Fruit fly (Drosophila melanogaster) whole organism, pupa: ENCODE results near the gene CG11409.
A peak's percentile ranks its signal among the peaks of the same experiment; 100 is the strongest.

Experiments
- CG10348 ChIP-seq: fragments of 200-800 bp; sonication (Bioruptor generic); IDR thresholded peaks from 2 replicates; pipeline ENCODE4 v1.3.6; 2022; ENCODE audit warnings: missing biosample characterization, missing genetic modification characterization
- CG12605 ChIP-seq: fragments of 200-800 bp; sonication (Bioruptor generic); IDR thresholded peaks from 2 replicates; pipeline ENCODE4 v1.3.6; 2022; ENCODE audit warnings: missing biosample characterization, missing genetic modification characterization
- CG13204 ChIP-seq: fragments of 200-800 bp; sonication (Bioruptor generic); optimal IDR thresholded peaks from 2 replicates; lab custom pipeline; 2018; ENCODE audit warnings: missing biosample characterization, mild to moderate bottlenecking, missing genetic modification characterization, moderate library complexity
- CG14655 ChIP-seq: fragments of 200-800 bp; sonication (Bioruptor generic); optimal IDR thresholded peaks from 3 replicates; lab custom pipeline; 2017; ENCODE audit warnings: mild to moderate bottlenecking, missing biosample characterization, missing genetic modification reagents, missing genetic modification characterization
- CG15710 ChIP-seq: fragments of 200-800 bp; sonication (Bioruptor generic); optimal IDR thresholded peaks from 2 replicates; lab custom pipeline; 2018; ENCODE audit warnings: missing biosample characterization, mild to moderate bottlenecking, missing genetic modification characterization, moderate library complexity
- CG17806 ChIP-seq: fragments of 200-800 bp; sonication (Bioruptor generic); optimal IDR thresholded peaks from 2 replicates; lab custom pipeline; 2018; ENCODE audit warnings: missing biosample characterization, mild to moderate bottlenecking, missing genetic modification characterization, moderate library complexity
- CG32121 ChIP-seq: fragments of 200-800 bp; sonication (Bioruptor generic); IDR thresholded peaks from 2 replicates; pipeline ENCODE4 v1.3.6; 2022; ENCODE audit warnings: missing biosample characterization, missing genetic modification characterization
- CG34367 ChIP-seq: fragments of 200-800 bp; sonication (Bioruptor generic); optimal IDR thresholded peaks from 2 replicates; lab custom pipeline; 2018; ENCODE audit warnings: missing biosample characterization, mild to moderate bottlenecking, missing genetic modification characterization
- CG4496 ChIP-seq: fragments of 200-800 bp; sonication (Bioruptor generic); IDR thresholded peaks from 3 replicates; pipeline ENCODE4 v1.3.6; 2022; ENCODE audit warnings: missing biosample characterization, missing genetic modification characterization
- CG8301 ChIP-seq: fragments of 200-800 bp; sonication (Bioruptor generic); optimal IDR thresholded peaks from 2 replicates; lab custom pipeline; 2018; ENCODE audit warnings: missing biosample characterization, mild to moderate bottlenecking, missing genetic modification characterization
- CG9948 ChIP-seq: fragments of 200-800 bp; sonication (Bioruptor generic); optimal IDR thresholded peaks from 2 replicates; lab custom pipeline; 2018; ENCODE audit warnings: missing biosample characterization, mild to moderate bottlenecking, missing genetic modification characterization, moderate library complexity
- D1 ChIP-seq: fragments of 200-800 bp; sonication (Bioruptor generic); optimal IDR thresholded peaks from 2 replicates; lab custom pipeline; 2018; ENCODE audit warnings: missing biosample characterization, mild to moderate bottlenecking, missing genetic modification characterization, moderate library complexity
- EcR ChIP-seq: fragments of 200-800 bp; sonication (Bioruptor generic); optimal IDR thresholded peaks from 3 replicates; lab custom pipeline; 2019; ENCODE audit warnings: missing biosample characterization, missing genetic modification characterization, mild to moderate bottlenecking, moderate library complexity, missing genetic modification reagents
- Ets98B ChIP-seq: fragments of 200-800 bp; sonication (Bioruptor generic); IDR thresholded peaks from 2 replicates; pipeline ENCODE4 v1.3.6; 2022; ENCODE audit warnings: missing biosample characterization, missing genetic modification characterization
- Pif1A ChIP-seq: fragments of 200-800 bp; sonication (Bioruptor generic); optimal IDR thresholded peaks from 3 replicates; lab custom pipeline; 2016; ENCODE audit warnings: missing biosample characterization, missing genetic modification characterization
- Pif1B ChIP-seq: fragments of 200-800 bp; sonication (Bioruptor generic); optimal IDR thresholded peaks from 3 replicates; lab custom pipeline; 2016; ENCODE audit warnings: missing biosample characterization, missing genetic modification characterization
- Snoo ChIP-seq: fragments of 200-800 bp; sonication (Bioruptor generic); optimal IDR thresholded peaks from 3 replicates; lab custom pipeline; 2017; ENCODE audit warnings: missing biosample characterization, mild to moderate bottlenecking, missing genetic modification characterization, inconsistent platforms
- fd96Ca ChIP-seq: fragments of 200-800 bp; sonication (Bioruptor generic); IDR thresholded peaks from 3 replicates; pipeline ENCODE4 v1.3.6; 2022; ENCODE audit warnings: missing biosample characterization, missing genetic modification characterization
- gl ChIP-seq: fragments of 200-800 bp; sonication (Bioruptor generic); optimal IDR thresholded peaks from 2 replicates; lab custom pipeline; 2018; ENCODE audit warnings: missing biosample characterization, mild to moderate bottlenecking, missing genetic modification characterization
- rn ChIP-seq: fragments of 200-800 bp; sonication (Bioruptor generic); IDR thresholded peaks from 2 replicates; pipeline ENCODE4 v1.3.6; 2022; ENCODE audit warnings: missing biosample characterization, missing genetic modification characterization

Gene CG11409

dm6 chrX:1368949-1369348 lies 27.6 kb upstream of the CG11409 start, which contains the start of gene CG14770:
CG14770 (plus strand) TSS chrX:1369249.
- no peak for TF ChIP-seq gl (tag; lab: Kevin White, UChicago)
- no peak for TF ChIP-seq CG17806
- no peak for TF ChIP-seq D1 (tag; lab: Kevin White, UChicago)
- no peak for TF ChIP-seq fd96Ca (GFP tag; lab: Robert Waterston, UW)
- TF ChIP-seq CG34367 (tag; lab: Kevin White, UChicago), result no peak
- TF ChIP-seq EcR (GFP tag; lab: Kevin White, UChicago), result no peak
- TF ChIP-seq CG14655 (GFP tag; lab: Kevin White, UChicago), result no peak
- TF ChIP-seq CG15710 (tag; lab: Kevin White, UChicago), result no peak
- no peak for TF ChIP-seq Pif1A (GFP tag; lab: Kevin White, UChicago)
- no peak for TF ChIP-seq CG9948 (tag; lab: Kevin White, UChicago)
- no peak for TF ChIP-seq Snoo (tag; lab: Kevin White, UChicago)
- no peak for TF ChIP-seq CG12605 (GFP tag; lab: Robert Waterston, UW)
- TF ChIP-seq, all 21 proteins: peak for 0

dm6 chrX:1357501-1357900 lies 16.1 kb upstream of the CG11409 start, which contains the start of gene png:
png (minus strand) TSS chrX:1357601.
- TF ChIP-seq rn (GFP tag; lab: Robert Waterston, UW) (no peak), CG8301 (tag; lab: Kevin White, UChicago) (no peak), CG13204 (GFP tag; lab: Kevin White, UChicago) (no peak), CG10348 (no peak), CG17806 (no peak), gl (tag; lab: Kevin White, UChicago) (no peak), EcR (GFP tag; lab: Kevin White, UChicago) (no peak), CG12605 (GFP tag; lab: Robert Waterston, UW) (no peak), Pif1A (GFP tag; lab: Kevin White, UChicago) (no peak)
- TF ChIP-seq, all 21 proteins: peak for 0

DNA sequence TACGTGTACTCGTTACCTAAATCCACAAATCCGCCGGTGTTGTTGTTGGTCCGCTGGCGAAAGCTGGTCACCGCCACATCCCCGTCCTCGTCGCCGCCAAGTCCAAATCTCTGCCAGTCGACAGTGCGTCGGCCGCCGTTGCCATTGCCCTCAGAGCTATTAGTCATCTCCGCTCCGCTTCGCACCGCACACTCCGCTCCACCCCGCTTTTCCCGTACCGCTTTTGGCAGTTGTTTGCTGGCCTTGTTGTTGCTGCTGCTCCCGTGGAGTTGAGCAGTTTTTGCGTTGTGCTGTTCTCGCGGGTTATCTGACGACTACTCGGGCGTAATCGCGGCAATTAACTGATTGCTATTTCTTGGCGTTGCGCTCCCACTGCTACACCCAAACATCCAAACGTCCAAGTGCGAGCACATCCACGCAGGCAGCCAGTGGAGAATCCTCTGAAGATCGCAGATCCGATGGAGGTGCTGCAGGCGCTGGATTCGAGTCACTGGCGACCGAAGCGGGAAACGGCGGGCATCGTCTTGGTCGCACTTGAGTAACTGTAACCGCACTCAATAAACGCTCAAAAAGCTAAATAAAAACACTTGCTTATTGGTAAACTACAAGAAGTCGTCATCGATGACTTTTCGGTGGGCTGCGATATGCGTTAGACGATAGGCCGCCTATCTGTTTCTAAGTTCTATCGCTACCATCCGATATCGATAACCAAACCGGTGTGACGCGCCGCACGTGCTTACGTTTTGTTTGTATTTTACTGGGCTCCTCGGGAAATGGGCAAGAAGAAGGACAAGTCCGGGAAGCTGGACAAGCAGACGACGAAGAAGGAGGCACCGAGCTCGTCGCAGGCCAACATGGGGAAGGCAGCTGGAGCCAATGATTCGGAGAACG lies 12.2 kb upstream of the CG11409 start, which contains the start of the genes CG12773 and CG11417:
TSS of gene CG12773 (minus strand) at position 660 of the 891 bp plus-strand sequence.
TSS of gene CG11417 (plus strand) at position 693 of the 891 bp plus-strand sequence.
- TF ChIP-seq gl (tag; lab: Kevin White, UChicago) (no peak), EcR (GFP tag; lab: Kevin White, UChicago) (peak; percentile 25)

DNA sequence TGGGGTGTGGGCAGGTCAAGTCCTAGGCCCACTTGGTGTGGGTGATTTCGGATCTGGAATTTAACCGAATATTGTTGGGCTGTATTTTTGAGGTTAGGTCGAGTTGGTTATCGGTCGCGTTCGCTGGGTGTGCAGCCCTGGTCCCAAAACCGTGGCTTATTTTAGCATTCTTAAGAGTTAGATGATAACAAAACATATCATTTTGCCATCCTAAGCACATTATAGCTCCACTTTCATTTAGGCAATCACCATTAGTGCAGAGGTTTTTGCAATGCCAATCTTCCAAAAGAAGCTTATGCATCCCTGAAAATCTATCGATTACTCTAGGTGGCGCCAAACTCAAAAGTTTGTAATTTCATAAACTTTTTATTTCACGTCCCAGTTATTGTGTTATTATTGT lies 7.9 kb upstream of the CG11409 start, which contains the start of gene MTPAP:
TSS of gene MTPAP (minus strand) at position 103 of the 400 bp plus-strand sequence.
- no peak for TF ChIP-seq CG9948 (tag; lab: Kevin White, UChicago)
- no peak for TF ChIP-seq CG12605 (GFP tag; lab: Robert Waterston, UW)
- no peak for TF ChIP-seq fd96Ca (GFP tag; lab: Robert Waterston, UW)
- no peak for TF ChIP-seq CG10348
- no peak for TF ChIP-seq gl (tag; lab: Kevin White, UChicago)
- TF ChIP-seq EcR (GFP tag; lab: Kevin White, UChicago), result no peak
- no peak for TF ChIP-seq Ets98B (GFP tag; lab: Robert Waterston, UW)
- TF ChIP-seq CG8301 (tag; lab: Kevin White, UChicago), result no peak
- no peak for TF ChIP-seq Pif1B (GFP tag; lab: Kevin White, UChicago)
- no peak for TF ChIP-seq CG15710 (tag; lab: Kevin White, UChicago)
- no peak for TF ChIP-seq D1 (tag; lab: Kevin White, UChicago)
- TF ChIP-seq CG14655 (GFP tag; lab: Kevin White, UChicago), result no peak
- no peak for TF ChIP-seq CG32121 (GFP tag; lab: Robert Waterston, UW)
- TF ChIP-seq CG13204 (GFP tag; lab: Kevin White, UChicago), result no peak

DNA sequence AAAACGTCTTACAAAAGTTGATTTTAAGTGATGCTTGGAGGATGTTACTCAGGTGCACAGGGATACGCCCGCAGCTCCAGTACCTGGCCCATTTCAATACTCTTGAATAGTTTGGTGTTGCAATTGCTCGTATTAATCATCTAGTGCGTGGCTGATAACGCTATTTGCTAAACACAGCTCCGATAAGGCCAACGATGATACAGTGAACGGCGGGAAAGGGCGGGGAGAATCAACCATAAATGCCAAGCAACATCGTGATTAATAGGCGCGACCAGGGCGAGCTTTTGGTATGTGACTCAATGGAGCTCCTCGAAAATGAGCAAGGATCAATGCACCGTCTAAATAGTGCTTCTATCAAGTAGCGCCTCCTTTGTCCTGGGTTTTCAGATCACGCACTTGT lies 5.4 kb upstream of the CG11409 start:
- TF ChIP-seq CG14655 (GFP tag; lab: Kevin White, UChicago) (no peak), gl (tag; lab: Kevin White, UChicago) (no peak), CG4496 (GFP tag; lab: Robert Waterston, UW) (no peak), Pif1B (GFP tag; lab: Kevin White, UChicago) (no peak), CG34367 (tag; lab: Kevin White, UChicago) (no peak)

DNA sequence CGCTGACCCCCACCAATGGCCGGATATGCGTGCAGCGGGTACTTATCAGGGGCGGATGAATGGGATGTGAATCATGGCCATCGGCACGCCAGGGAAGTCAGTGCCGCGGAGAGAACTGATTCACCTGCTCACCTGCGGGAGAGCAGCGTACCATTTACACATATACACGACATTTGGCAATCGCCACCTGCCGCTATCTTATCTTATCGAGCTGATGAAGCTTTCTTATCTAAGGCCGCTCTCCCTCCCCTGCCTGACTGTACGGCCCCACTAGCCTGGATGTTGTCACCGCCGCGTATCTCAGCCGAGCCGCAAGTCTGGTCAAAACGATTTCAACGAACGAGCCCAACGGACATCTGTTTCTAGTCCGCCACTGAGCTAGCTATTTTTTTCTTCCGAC lies 4.9 kb upstream of the CG11409 start, which contains the start of gene Tsp2A:
TSS of gene Tsp2A (plus strand) at position 298 of the 400 bp plus-strand sequence.
- TF ChIP-seq fd96Ca (GFP tag; lab: Robert Waterston, UW), result no peak
- TF ChIP-seq CG17806, result no peak
- no peak for TF ChIP-seq CG10348
- TF ChIP-seq CG32121 (GFP tag; lab: Robert Waterston, UW), result no peak
- TF ChIP-seq CG12605 (GFP tag; lab: Robert Waterston, UW), result no peak
- TF ChIP-seq CG8301 (tag; lab: Kevin White, UChicago), result no peak
- TF ChIP-seq CG14655 (GFP tag; lab: Kevin White, UChicago), result no peak
